Fruit fly (Drosophila melanogaster): Measurements from ENCODE around the gene CG32590.

DNA sequence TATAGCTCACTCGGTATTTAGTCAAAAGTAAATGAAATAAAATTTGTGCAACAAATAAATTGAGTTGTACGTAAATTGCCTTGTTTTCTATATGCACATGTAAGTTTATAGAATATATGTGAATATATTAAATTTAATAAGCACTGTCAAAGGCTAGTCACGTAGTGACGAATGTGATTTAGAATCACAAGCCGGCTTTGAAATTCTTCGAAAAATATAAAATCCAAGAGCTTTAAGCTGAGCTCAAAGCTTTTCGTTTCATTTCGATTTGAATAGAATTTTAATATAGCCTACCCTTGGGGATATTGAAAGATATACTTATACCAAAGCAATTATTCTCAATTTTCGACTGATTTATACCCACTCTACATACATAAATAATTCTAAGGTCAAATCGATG lies 11.2 kb upstream of the CG32590 start:
- TF ChIP-seq kay (GFP tag; ENCODE audit: borderline replicate concordance), result peak; percentile 81
- TF ChIP-seq Clk (GFP tag; optimal IDR thresholded peaks at IDR 0.05), result no peak
- TF ChIP-seq Crg-1 (GFP tag; optimal IDR thresholded peaks at IDR 0.05), result no peak

Measured in whole organism, adult.